Fruit fly (Drosophila melanogaster) whole organism, embryonic: Measurements from ENCODE around the gene Rchy1.

ENCODE experiments used
- CG10462 ChIP-seq: fragments of 200-800 bp; sonication (Bioruptor generic); optimal IDR thresholded peaks from 2 replicates; lab custom pipeline; 2016; ENCODE audit warnings: missing biosample characterization, missing genetic modification characterization
- CG11093 ChIP-seq: fragments of 200-800 bp; sonication (Bioruptor generic); IDR thresholded peaks from 3 replicates; pipeline ENCODE4 v1.3.6; 2022; ENCODE audit warnings: missing biosample characterization, missing genetic modification characterization
- CG12769 ChIP-seq: fragments of 200-800 bp; sonication (Bioruptor generic); optimal IDR thresholded peaks from 2 replicates; lab custom pipeline; 2019; ENCODE audit warnings: missing biosample characterization, mild to moderate bottlenecking, missing genetic modification characterization, moderate library complexity
- CG16863 ChIP-seq: fragments of 200-800 bp; sonication (Bioruptor generic); optimal IDR thresholded peaks from 3 replicates; lab custom pipeline; 2016; ENCODE audit warnings: missing biosample characterization, missing genetic modification characterization
- CG17568 ChIP-seq: fragments of 200-800 bp; sonication (Bioruptor generic); optimal IDR thresholded peaks from 2 replicates; lab custom pipeline; 2018; ENCODE audit warnings: missing biosample characterization, mild to moderate bottlenecking, missing genetic modification characterization, moderate library complexity
- CG17612 ChIP-seq: fragments of 200-800 bp; sonication (Bioruptor generic); IDR thresholded peaks from 2 replicates; pipeline ENCODE4 v1.3.6; 2022; ENCODE audit warnings: missing biosample characterization, missing genetic modification characterization
- CG2875 ChIP-seq: fragments of 200-800 bp; sonication (Bioruptor generic); optimal IDR thresholded peaks from 2 replicates; lab custom pipeline; 2017; ENCODE audit warnings: missing biosample characterization, mild to moderate bottlenecking, missing genetic modification characterization, missing genetic modification reagents
- CG3281 ChIP-seq: fragments of 200-800 bp; sonication (Bioruptor generic); optimal IDR thresholded peaks from 3 replicates; lab custom pipeline; 2017; ENCODE audit warnings: missing biosample characterization, mild to moderate bottlenecking, missing genetic modification characterization
- CG34224 ChIP-seq: fragments of 200-800 bp; sonication (Bioruptor generic); IDR thresholded peaks from 3 replicates; pipeline ENCODE4 v1.3.6; 2022; ENCODE audit warnings: missing biosample characterization, missing genetic modification characterization; ENCODE audit not compliant: partially characterized antibody
- CG3838 ChIP-seq: fragments of 200-800 bp; sonication (Bioruptor generic); optimal IDR thresholded peaks from 3 replicates; lab custom pipeline; 2016; ENCODE audit warnings: missing biosample characterization, missing genetic modification characterization
- CG4328 ChIP-seq: fragments of 200-800 bp; sonication (Bioruptor generic); optimal IDR thresholded peaks from 3 replicates; lab custom pipeline; 2017; ENCODE audit warnings: missing biosample characterization, missing genetic modification reagents, missing genetic modification characterization
- CG5180 ChIP-seq: fragments of 200-800 bp; sonication (Bioruptor generic); optimal IDR thresholded peaks from 3 replicates; lab custom pipeline; 2017; ENCODE audit warnings: missing biosample characterization, missing genetic modification characterization, mild to moderate bottlenecking, moderate library complexity, missing genetic modification reagents
- CG6854 ChIP-seq: fragments of 200-800 bp; sonication (Bioruptor generic); optimal IDR thresholded peaks from 3 replicates; lab custom pipeline; 2017; ENCODE audit warnings: missing biosample characterization, mild to moderate bottlenecking, missing genetic modification characterization
- CG7357 ChIP-seq: fragments of 200-800 bp; sonication (Bioruptor generic); IDR thresholded peaks from 3 replicates; pipeline ENCODE4 v1.3.6; 2022; ENCODE audit warnings: missing biosample characterization, missing genetic modification characterization
- CG8478 ChIP-seq: fragments of >200 bp; optimal IDR thresholded peaks from 2 replicates; lab custom pipeline; 2018
- CoRest ChIP-seq: fragments of 200-800 bp; sonication (Bioruptor generic); optimal IDR thresholded peaks from 3 replicates; lab custom pipeline; 2018; ENCODE audit warnings: missing biosample characterization, mild to moderate bottlenecking, missing genetic modification characterization, moderate library complexity
- CrebB ChIP-seq: fragments of 200-800 bp; sonication (Bioruptor generic); optimal IDR thresholded peaks from 3 replicates; lab custom pipeline; 2018; ENCODE audit warnings: missing biosample characterization, mild to moderate bottlenecking, missing genetic modification characterization
- Dad ChIP-seq: fragments of 200-800 bp; sonication (Bioruptor generic); optimal IDR thresholded peaks from 3 replicates; lab custom pipeline; 2016; ENCODE audit warnings: missing biosample characterization, missing genetic modification characterization
- Dek ChIP-seq: fragments of 200-800 bp; sonication (Bioruptor generic); optimal IDR thresholded peaks from 3 replicates; lab custom pipeline; 2019; ENCODE audit warnings: missing biosample characterization, mild to moderate bottlenecking, missing genetic modification characterization, moderate library complexity
- ERR ChIP-seq: fragments of 200-800 bp; sonication (Bioruptor generic); optimal IDR thresholded peaks from 2 replicates; lab custom pipeline; 2016; ENCODE audit warnings: missing biosample characterization, missing genetic modification characterization
- Ets65A ChIP-seq: fragments of 200-800 bp; sonication (Bioruptor generic); peaks from one replicate; lab custom pipeline; 2016; ENCODE audit warnings: missing biosample characterization, missing genetic modification characterization
- Fer1 ChIP-seq: fragments of 200-800 bp; sonication (Bioruptor generic); optimal IDR thresholded peaks from 2 replicates; lab custom pipeline; 2017; ENCODE audit warnings: missing biosample characterization, mild to moderate bottlenecking, missing genetic modification characterization
- HLH54F ChIP-seq: fragments of 200-800 bp; sonication (Bioruptor generic); optimal IDR thresholded peaks from 3 replicates; lab custom pipeline; 2016; ENCODE audit warnings: missing biosample characterization, missing genetic modification characterization
- Hey ChIP-seq: fragments of 200-800 bp; sonication (Bioruptor generic); optimal IDR thresholded peaks from 3 replicates; lab custom pipeline; 2018; ENCODE audit warnings: missing biosample characterization, mild to moderate bottlenecking, missing genetic modification characterization
- Hr3 ChIP-seq: fragments of 200-800 bp; sonication (Bioruptor generic); optimal IDR thresholded peaks from 3 replicates; lab custom pipeline; 2016; ENCODE audit warnings: missing biosample characterization, missing genetic modification characterization
- Nf-YC ChIP-seq: fragments of 200-800 bp; optimal IDR thresholded peaks from 3 replicates; lab custom pipeline; 2019; ENCODE audit warnings: missing biosample characterization, mild to moderate bottlenecking, missing genetic modification characterization, moderate library complexity
- Rfx ChIP-seq: fragments of 200-800 bp; sonication (Bioruptor generic); IDR thresholded peaks from 2 replicates; pipeline ENCODE4 v1.3.6; 2022; ENCODE audit warnings: missing biosample characterization, missing genetic modification characterization
- Xrp1 ChIP-seq: fragments of 200-800 bp; sonication (Bioruptor generic); IDR thresholded peaks from 2 replicates; pipeline ENCODE4 v1.3.6; 2022; ENCODE audit warnings: missing biosample characterization, missing genetic modification characterization
- ab ChIP-seq: fragments of 200-800 bp; sonication (Bioruptor generic); optimal IDR thresholded peaks from 2 replicates; lab custom pipeline; 2016; ENCODE audit warnings: missing biosample characterization, missing genetic modification characterization
- aop ChIP-seq: fragments of 200-800 bp; sonication (Bioruptor generic); IDR thresholded peaks from 2 replicates; pipeline ENCODE4 v1.3.6; 2022; ENCODE audit warnings: missing biosample characterization, missing genetic modification characterization
- chinmo ChIP-seq: fragments of 200-800 bp; sonication (Bioruptor generic); IDR thresholded peaks from 4 replicates; pipeline ENCODE4 v1.3.6; 2022; ENCODE audit warnings: missing biosample characterization, missing genetic modification characterization; ENCODE audit not compliant: partially characterized antibody
- dan ChIP-seq: fragments of 200-800 bp; sonication (Bioruptor generic); IDR thresholded peaks from 2 replicates; pipeline ENCODE4 v1.3.6; 2022; ENCODE audit warnings: missing biosample characterization, missing genetic modification characterization
- en ChIP-seq: fragments of 200-800 bp; sonication (Bioruptor generic); optimal IDR thresholded peaks from 2 replicates; lab custom pipeline; 2016; ENCODE audit warnings: missing biosample characterization, missing genetic modification characterization
- eyg ChIP-seq: fragments of 200-800 bp; sonication (Bioruptor generic); optimal IDR thresholded peaks from 3 replicates; lab custom pipeline; 2016; ENCODE audit warnings: missing biosample characterization, missing genetic modification characterization
- fd102C ChIP-seq: fragments of 200-800 bp; sonication (Bioruptor generic); optimal IDR thresholded peaks from 2 replicates; lab custom pipeline; 2018; ENCODE audit warnings: missing biosample characterization, mild to moderate bottlenecking, missing genetic modification characterization, moderate library complexity
- gt ChIP-seq: fragments of 200-800 bp; sonication (Bioruptor generic); IDR thresholded peaks from 2 replicates; pipeline ENCODE4 v1.3.6; 2022; ENCODE audit warnings: missing biosample characterization, missing genetic modification characterization
- her ChIP-seq: fragments of 200-800 bp; sonication (Bioruptor generic); optimal IDR thresholded peaks from 2 replicates; lab custom pipeline; 2016; ENCODE audit warnings: missing biosample characterization, missing genetic modification characterization
- hkb ChIP-seq, 2 experiments: fragments of 200-800 bp in 1 of 2; fragments of >200 bp in 1 of 2; sonication (Bioruptor generic) in 1 of 2; IDR thresholded peaks in 1 of 2; optimal IDR thresholded peaks in 1 of 2; 2 replicates each; pipeline versions ENCODE4 v1.3.6 to Lab custom; 2017 to 2022; ENCODE audit warnings: missing biosample characterization in 1 of 2, missing genetic modification characterization in 1 of 2
- jigr1 ChIP-seq: fragments of 200-800 bp; sonication (Bioruptor generic); IDR thresholded peaks from 3 replicates; pipeline ENCODE4 v1.3.6; 2022; ENCODE audit warnings: missing biosample characterization, missing genetic modification characterization
- ken ChIP-seq: fragments of 200-800 bp; sonication (Bioruptor generic); IDR thresholded peaks from 3 replicates; pipeline ENCODE4 v1.3.6; 2022; ENCODE audit warnings: missing biosample characterization, missing genetic modification characterization
- maf-S ChIP-seq: fragments of 200-800 bp; sonication (Bioruptor generic); optimal IDR thresholded peaks from 2 replicates; lab custom pipeline; 2016; ENCODE audit warnings: missing biosample characterization, missing genetic modification characterization
- nerfin-2 ChIP-seq: fragments of 200-800 bp; sonication (Bioruptor generic); IDR thresholded peaks from 2 replicates; pipeline ENCODE4 v1.3.6; 2022; ENCODE audit warnings: missing biosample characterization, missing genetic modification characterization; ENCODE audit not compliant: partially characterized antibody
- org-1 ChIP-seq: fragments of 200-800 bp; sonication (Bioruptor generic); optimal IDR thresholded peaks from 2 replicates; lab custom pipeline; 2017; ENCODE audit warnings: missing biosample characterization, missing genetic modification characterization
- pnt ChIP-seq: fragments of 200-800 bp; sonication (Bioruptor generic); optimal IDR thresholded peaks from 3 replicates; lab custom pipeline; 2016; ENCODE audit warnings: missing biosample characterization, missing genetic modification characterization
- prd ChIP-seq, 3 experiments: fragments of >200 bp in 2 of 3; fragments of 200-800 bp in 1 of 3; sonication (Bioruptor generic) in 1 of 3; optimal IDR thresholded peaks in 2 of 3; IDR thresholded peaks in 1 of 3; 2 replicates in 2 of 3; 3 replicates in 1 of 3; pipeline versions ENCODE4 v1.3.6 to Lab custom; 2017 to 2022; ENCODE audit warnings: missing biosample characterization in 1 of 3, missing genetic modification characterization in 1 of 3
- sens ChIP-seq: fragments of 200-800 bp; sonication (Bioruptor generic); peaks from one replicate; lab custom pipeline; 2016; ENCODE audit warnings: missing biosample characterization, missing genetic modification characterization
- sim ChIP-seq: fragments of 200-800 bp; sonication (Bioruptor generic); IDR thresholded peaks from 2 replicates; pipeline ENCODE4 v1.3.6; 2022; ENCODE audit warnings: missing biosample characterization, missing genetic modification characterization
- stc ChIP-seq: fragments of 200-800 bp; sonication (Bioruptor generic); IDR thresholded peaks from 2 replicates; pipeline ENCODE4 v1.3.6; 2022; ENCODE audit warnings: missing biosample characterization, missing genetic modification characterization
- twi ChIP-seq: fragments of 200-800 bp; optimal IDR thresholded peaks from 2 replicates; lab custom pipeline; 2019; ENCODE audit warnings: missing biosample characterization, mild to moderate bottlenecking, missing genetic modification characterization, moderate library complexity
- tx ChIP-seq: fragments of 200-800 bp; sonication (Bioruptor generic); optimal IDR thresholded peaks from 2 replicates; lab custom pipeline; 2016; ENCODE audit warnings: missing biosample characterization, missing genetic modification characterization
- wor ChIP-seq: fragments of 200-800 bp; sonication (Bioruptor generic); IDR thresholded peaks from 2 replicates; pipeline ENCODE4 v1.3.6; 2022; ENCODE audit warnings: missing biosample characterization, missing genetic modification characterization

The Rchy1 gene

DNA sequence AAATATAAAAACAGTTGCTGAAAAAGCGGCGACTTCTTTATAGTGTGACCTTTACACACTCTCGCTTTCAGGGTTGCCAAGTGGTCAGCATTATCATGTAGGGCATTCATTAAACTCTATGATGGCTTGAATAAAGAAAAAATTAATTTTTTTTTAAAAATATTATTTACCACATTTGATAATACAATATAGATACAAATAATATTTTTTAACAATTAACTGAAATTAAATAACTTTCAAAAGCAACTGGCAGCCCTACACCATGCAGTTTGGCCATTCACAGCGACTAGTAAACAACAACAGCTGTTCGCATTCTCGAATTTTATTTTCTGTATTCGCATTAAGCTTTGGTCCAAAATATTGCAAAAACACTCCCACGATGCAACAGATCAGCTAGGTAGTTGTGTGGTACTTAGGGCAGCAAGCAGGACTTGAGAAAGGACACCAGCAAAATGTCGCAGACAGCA, 25.3 kb upstream of the Rchy1 start, which contains the start of the genes Phf5a and CG31638 (continued):
- no peak for TF ChIP-seq sim (GFP tag; lab: Robert Waterston, UW)
- TF ChIP-seq Hr3 (GFP tag; lab: Kevin White, UChicago): peak; percentile 98
- TF ChIP-seq CG5180: peak; percentile 66
- peak; percentile 88 for TF ChIP-seq dan
- peak; percentile 91 for TF ChIP-seq CG7357
- TF ChIP-seq CG3281 (GFP tag; lab: Kevin White, UChicago): peak; percentile 94
- TF ChIP-seq gt: peak; percentile 93
- TF ChIP-seq stc (GFP tag; lab: Robert Waterston, UW): peak; percentile 95
- peak; percentile 94 for TF ChIP-seq CG10462 (GFP tag; lab: Kevin White, UChicago)
- TF ChIP-seq ken (GFP tag; lab: Robert Waterston, UW): peak; percentile 76
- no peak for TF ChIP-seq Dad (GFP tag; lab: Kevin White, UChicago)
- TF ChIP-seq HLH54F: peak; percentile 42
- TF ChIP-seq CG4328 (GFP tag; lab: Kevin White, UChicago): peak; percentile 88
- TF ChIP-seq chinmo: no peak
- no peak for TF ChIP-seq CG8478 (lab: Kevin White, UChicago)
- TF ChIP-seq maf-S (GFP tag; lab: Kevin White, UChicago): peak; percentile 61
- TF ChIP-seq CG2875: peak; percentile 63
- TF ChIP-seq CG12769 (tag; lab: Kevin White, UChicago): no peak
- TF ChIP-seq nerfin-2: no peak
- peak; percentile 90 for TF ChIP-seq CoRest (tag; lab: Kevin White, UChicago)
- TF ChIP-seq hkb (optimal IDR thresholded peaks at IDR 0.05; lab: Kevin White, UChicago): no peak
- TF ChIP-seq hkb (GFP tag; IDR thresholded peaks at IDR 0.05; lab: Robert Waterston, UW): peak; percentile 73
- TF ChIP-seq CG16863: peak; percentile 33
- TF ChIP-seq CG17612 (GFP tag; lab: Robert Waterston, UW): peak; percentile 94
- peak; percentile 63 for TF ChIP-seq org-1 (GFP tag; lab: Kevin White, UChicago)
- TF ChIP-seq en (GFP tag; lab: Kevin White, UChicago): no peak
- peak; percentile 86 for TF ChIP-seq pnt (GFP tag; lab: Kevin White, UChicago)
- TF ChIP-seq CG34224 (GFP tag; lab: Robert Waterston, UW): 0 out of 3 replicates have a peak, but pooled peaks have one; percentile 39
- TF ChIP-seq Hey (tag; lab: Kevin White, UChicago): no peak
- TF ChIP-seq sens (GFP tag; lab: Kevin White, UChicago): peak; percentile 86
- TF ChIP-seq aop (GFP tag; lab: Robert Waterston, UW): no peak
- TF ChIP-seq ab: peak; percentile 66
- TF ChIP-seq wor (GFP tag; lab: Robert Waterston, UW): 0 out of 2 replicates have a peak, but pooled peaks have one; percentile 16
- TF ChIP-seq Fer1 (GFP tag; lab: Kevin White, UChicago): peak; percentile 94
- no peak for TF ChIP-seq eyg (GFP tag; lab: Kevin White, UChicago)
- peak; percentile 64 for TF ChIP-seq CG6854 (GFP tag; lab: Kevin White, UChicago)
- peak; percentile 93 for TF ChIP-seq jigr1 (GFP tag; lab: Robert Waterston, UW)
- TF ChIP-seq fd102C: peak; percentile 80
- peak; percentile 95 for TF ChIP-seq Ets65A (GFP tag; lab: Kevin White, UChicago)
- peak; percentile 96 for TF ChIP-seq CG11093 (GFP tag; lab: Robert Waterston, UW)
- TF ChIP-seq CG17568 (GFP tag; lab: Kevin White, UChicago): no peak
- no peak for TF ChIP-seq ERR (GFP tag; lab: Kevin White, UChicago)
- peak; percentile 88 for TF ChIP-seq CrebB (tag; lab: Kevin White, UChicago)
- peak; percentile 98 for TF ChIP-seq Xrp1 (GFP tag; lab: Robert Waterston, UW)
- TF ChIP-seq twi (tag; lab: Kevin White, UChicago): peak; percentile 83
- TF ChIP-seq Nf-YC: peak; percentile 89
- TF ChIP-seq tx: peak; percentile 76
- TF ChIP-seq CG3838: no peak
- peak; percentile 96 for TF ChIP-seq Dek (tag; lab: Kevin White, UChicago)
- TF ChIP-seq Rfx (GFP tag; lab: Robert Waterston, UW): peak; percentile 76
- TF ChIP-seq her: no peak
- TF ChIP-seq prd (optimal IDR thresholded peaks at IDR 0.05; lab: Kevin White, UChicago): no peak
- peak; percentile 99 for TF ChIP-seq prd (GFP tag; IDR thresholded peaks at IDR 0.05; lab: Robert Waterston, UW)
